Fruit fly (Drosophila melanogaster): ENCODE measurements around the gene Eig71Eb.

DNA sequence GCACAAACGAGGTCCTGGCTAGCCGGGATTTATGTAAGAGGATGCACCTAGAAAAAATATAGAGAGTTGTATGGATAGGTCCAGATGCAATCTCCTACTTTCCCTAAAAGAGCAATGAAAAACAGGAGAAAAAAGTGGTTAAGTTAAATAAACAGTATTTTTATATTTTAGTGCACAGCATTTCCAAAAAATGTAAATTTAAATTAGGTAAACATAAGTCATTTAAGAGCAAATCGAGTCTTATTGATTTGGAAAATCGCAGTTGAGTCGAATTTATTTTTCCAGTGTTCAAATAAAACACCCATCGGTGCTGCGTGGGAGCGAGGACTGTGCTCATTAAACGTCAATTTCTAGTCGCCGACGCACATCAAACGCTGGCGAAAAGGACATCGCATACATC, 16.0 kb downstream of the Eig71Eb start:
- no peak for TF ChIP-seq CG31627 (GFP tag; optimal IDR thresholded peaks at IDR 0.05)
- no peak for TF ChIP-seq CG6792 (GFP tag; optimal IDR thresholded peaks at IDR 0.05)
- no peak for TF ChIP-seq CG6854 (GFP tag; optimal IDR thresholded peaks at IDR 0.05)
- no peak for TF ChIP-seq Eip78C (GFP tag)
- TF ChIP-seq CG3032 (tag; optimal IDR thresholded peaks at IDR 0.05) = no peak
- TF ChIP-seq Lpt (GFP tag; optimal IDR thresholded peaks at IDR 0.05) = no peak
- TF ChIP-seq fkh (GFP tag; optimal IDR thresholded peaks at IDR 0.05) = no peak
- no peak for TF ChIP-seq CG7368 (GFP tag; optimal IDR thresholded peaks at IDR 0.05)
- no peak for TF ChIP-seq Hr39 (GFP tag; optimal IDR thresholded peaks at IDR 0.05)
- no peak for TF ChIP-seq CG6808 (GFP tag; optimal IDR thresholded peaks at IDR 0.05)
- no peak for TF ChIP-seq Sox102F (GFP tag; optimal IDR thresholded peaks at IDR 0.05)
- TF ChIP-seq Gug (GFP tag; IDR thresholded peaks at IDR 0.05) = no peak
- no peak for TF ChIP-seq dac (GFP tag; optimal IDR thresholded peaks at IDR 0.05)
- TF ChIP-seq CG16779 (tag; optimal IDR thresholded peaks at IDR 0.05) = no peak
